Fruit fly (Drosophila melanogaster) whole organism, embryonic: ENCODE results near the gene Rrp46.
A peak's percentile ranks its signal among the peaks of the same experiment; 100 is the strongest.

Experiments used
- Adf1 ChIP-seq: fragments of 200-800 bp; sonication (Bioruptor generic); IDR thresholded peaks from 2 replicates; pipeline ENCODE4 v1.3.6; 2022; ENCODE audit warnings: missing biosample characterization, missing genetic modification characterization
- Awh ChIP-seq: fragments of 200-800 bp; sonication (Bioruptor generic); IDR thresholded peaks from 2 replicates; pipeline ENCODE4, ENCODE4 v1.3.6; 2022; ENCODE audit warnings: missing biosample characterization, missing genetic modification characterization
- BtbVII ChIP-seq: fragments of 200-800 bp; sonication (Bioruptor generic); optimal IDR thresholded peaks from 3 replicates; lab custom pipeline; 2017; ENCODE audit warnings: missing biosample characterization, mild to moderate bottlenecking, missing genetic modification characterization
- CG10321 ChIP-seq: fragments of 200-800 bp; sonication (Bioruptor generic); IDR thresholded peaks from 2 replicates; pipeline ENCODE4 v1.3.6; 2022; ENCODE audit warnings: missing biosample characterization, missing genetic modification characterization
- CG10979 ChIP-seq: fragments of 200-800 bp; sonication (Bioruptor generic); optimal IDR thresholded peaks from 2 replicates; lab custom pipeline; 2018; ENCODE audit warnings: missing biosample characterization, mild to moderate bottlenecking, missing genetic modification characterization, moderate library complexity
- CG11398 ChIP-seq: fragments of 200-800 bp; sonication (Bioruptor generic); optimal IDR thresholded peaks from 2 replicates; lab custom pipeline; 2016; ENCODE audit warnings: missing biosample characterization, missing genetic modification characterization
- CG11456 ChIP-seq: fragments of 200-800 bp; sonication (Bioruptor generic); IDR thresholded peaks from 3 replicates; pipeline ENCODE4 v1.3.6; 2022; ENCODE audit warnings: missing biosample characterization, missing genetic modification characterization
- CG13775 ChIP-seq: fragments of 200-800 bp; sonication (Bioruptor generic); optimal IDR thresholded peaks from 3 replicates; lab custom pipeline; 2017; ENCODE audit warnings: missing biosample characterization, mild to moderate bottlenecking, missing genetic modification characterization
- CG14014 ChIP-seq: fragments of 200-800 bp; sonication (Bioruptor generic); IDR thresholded peaks from 2 replicates; pipeline ENCODE4 v1.3.6; 2022; ENCODE audit warnings: missing biosample characterization, missing genetic modification characterization
- CG15073 ChIP-seq: fragments of 200-800 bp; sonication (Bioruptor generic); optimal IDR thresholded peaks from 2 replicates; lab custom pipeline; 2016; ENCODE audit warnings: missing biosample characterization, missing genetic modification characterization
- CG1832 ChIP-seq: fragments of 200-800 bp; sonication (Bioruptor generic); optimal IDR thresholded peaks from 2 replicates; lab custom pipeline; 2017; ENCODE audit warnings: missing biosample characterization, mild to moderate bottlenecking, missing genetic modification characterization, inconsistent platforms
- CG31224 ChIP-seq: fragments of 200-800 bp; sonication (Bioruptor generic); IDR thresholded peaks from 2 replicates; pipeline ENCODE4 v1.3.6; 2022; ENCODE audit warnings: missing biosample characterization, missing genetic modification characterization
- CG3407 ChIP-seq: fragments of 200-800 bp; sonication (Bioruptor generic); optimal IDR thresholded peaks from 2 replicates; lab custom pipeline; 2018; ENCODE audit warnings: missing biosample characterization, mild to moderate bottlenecking, missing genetic modification characterization
- CG7271 ChIP-seq: fragments of 200-800 bp; sonication (Bioruptor generic); optimal IDR thresholded peaks from 2 replicates; lab custom pipeline; 2018; ENCODE audit warnings: missing biosample characterization, mild to moderate bottlenecking, missing genetic modification characterization, moderate library complexity
- CG7357 ChIP-seq: fragments of 200-800 bp; sonication (Bioruptor generic); IDR thresholded peaks from 3 replicates; pipeline ENCODE4 v1.3.6; 2022; ENCODE audit warnings: missing biosample characterization, missing genetic modification characterization
- CG8478 ChIP-seq: fragments of >200 bp; optimal IDR thresholded peaks from 2 replicates; lab custom pipeline; 2018
- CG9727 ChIP-seq: fragments of 200-800 bp; sonication (Bioruptor generic); optimal IDR thresholded peaks from 3 replicates; lab custom pipeline; 2017; ENCODE audit warnings: missing biosample characterization, mild to moderate bottlenecking, missing genetic modification characterization
- CG9817 ChIP-seq: fragments of 200-800 bp; sonication (Bioruptor generic); optimal IDR thresholded peaks from 2 replicates; lab custom pipeline; 2018; ENCODE audit warnings: missing biosample characterization, mild to moderate bottlenecking, missing genetic modification characterization, moderate library complexity
- Deaf1 ChIP-seq: fragments of 200-800 bp; optimal IDR thresholded peaks from 3 replicates; lab custom pipeline; 2019; ENCODE audit warnings: missing biosample characterization, mild to moderate bottlenecking, missing genetic modification characterization, moderate library complexity
- Ets65A ChIP-seq: fragments of 200-800 bp; sonication (Bioruptor generic); peaks from one replicate; lab custom pipeline; 2016; ENCODE audit warnings: missing biosample characterization, missing genetic modification characterization
- Hand ChIP-seq: fragments of 200-800 bp; sonication (Bioruptor generic); optimal IDR thresholded peaks from 2 replicates; lab custom pipeline; 2017; ENCODE audit warnings: mild to moderate bottlenecking, missing biosample characterization, missing genetic modification reagents, missing genetic modification characterization
- Hmr ChIP-seq: fragments of 200-800 bp; sonication (Bioruptor generic); optimal IDR thresholded peaks from 3 replicates; lab custom pipeline; 2017; ENCODE audit warnings: mild to moderate bottlenecking, missing biosample characterization, missing genetic modification reagents, missing genetic modification characterization
- Hmx ChIP-seq: fragments of 200-800 bp; sonication (Bioruptor generic); optimal IDR thresholded peaks from 2 replicates; lab custom pipeline; 2016; ENCODE audit warnings: missing biosample characterization, missing genetic modification characterization
- Hr78 ChIP-seq, 2 experiments: fragments of 200-800 bp in 1 of 2; fragments of >200 bp in 1 of 2; sonication (Bioruptor generic) in 1 of 2; optimal IDR thresholded peaks; 2 replicates each; lab custom pipeline; 2017 to 2019; ENCODE audit warnings: missing biosample characterization in 2 of 2, missing genetic modification characterization in 2 of 2, mild to moderate bottlenecking in 1 of 2, moderate library complexity in 1 of 2
- Jarid2 ChIP-seq: fragments of 200-800 bp; sonication (Bioruptor generic); optimal IDR thresholded peaks from 3 replicates; lab custom pipeline; 2017; ENCODE audit warnings: mild to moderate bottlenecking, missing biosample characterization, missing genetic modification reagents, missing genetic modification characterization
- Med ChIP-seq: fragments of 200-800 bp; sonication (Bioruptor generic); peaks from one replicate; lab custom pipeline; 2016; ENCODE audit warnings: missing biosample characterization, missing genetic modification characterization, mild to moderate bottlenecking, inconsistent platforms, moderate library complexity
- Nf-YA ChIP-seq: fragments of 200-800 bp; sonication (Bioruptor generic); IDR thresholded peaks from 2 replicates; pipeline ENCODE4 v1.3.6; 2022; ENCODE audit warnings: missing biosample characterization, missing genetic modification characterization
- Nf-YB ChIP-seq: fragments of 200-800 bp; sonication (Bioruptor generic); optimal IDR thresholded peaks from 3 replicates; lab custom pipeline; 2019; ENCODE audit warnings: missing biosample characterization, mild to moderate bottlenecking, missing genetic modification characterization, moderate library complexity
- Nf-YC ChIP-seq: fragments of 200-800 bp; optimal IDR thresholded peaks from 3 replicates; lab custom pipeline; 2019; ENCODE audit warnings: missing biosample characterization, mild to moderate bottlenecking, missing genetic modification characterization, moderate library complexity
- Poxn ChIP-seq: fragments of 200-800 bp; sonication (Bioruptor generic); IDR thresholded peaks from 2 replicates; pipeline ENCODE4 v1.3.6; 2022; ENCODE audit warnings: missing biosample characterization, missing genetic modification characterization
- Rfx ChIP-seq: fragments of 200-800 bp; sonication (Bioruptor generic); IDR thresholded peaks from 2 replicates; pipeline ENCODE4 v1.3.6; 2022; ENCODE audit warnings: missing biosample characterization, missing genetic modification characterization
- ac ChIP-seq: fragments of 200-800 bp; sonication (Bioruptor generic); optimal IDR thresholded peaks from 3 replicates; lab custom pipeline; 2017; ENCODE audit warnings: missing biosample characterization, mild to moderate bottlenecking, missing genetic modification characterization
- cad ChIP-seq: fragments of >200 bp; optimal IDR thresholded peaks from 2 replicates; lab custom pipeline; 2017; ENCODE audit warnings: missing biosample characterization, missing genetic modification characterization
- chm ChIP-seq: fragments of 200-800 bp; sonication (Bioruptor generic); IDR thresholded peaks from 2 replicates; pipeline ENCODE4 v1.3.6; 2022; ENCODE audit warnings: missing biosample characterization, missing genetic modification characterization
- crol ChIP-seq: fragments of 200-800 bp; sonication (Bioruptor generic); IDR thresholded peaks from 2 replicates; pipeline ENCODE4 v1.3.6; 2022; ENCODE audit warnings: missing biosample characterization, missing genetic modification characterization
- ewg ChIP-seq: fragments of 200-800 bp; sonication (Bioruptor generic); optimal IDR thresholded peaks from 3 replicates; lab custom pipeline; 2017; ENCODE audit warnings: mild to moderate bottlenecking, missing biosample characterization, missing genetic modification reagents, missing genetic modification characterization
- ken ChIP-seq: fragments of 200-800 bp; sonication (Bioruptor generic); IDR thresholded peaks from 3 replicates; pipeline ENCODE4 v1.3.6; 2022; ENCODE audit warnings: missing biosample characterization, missing genetic modification characterization
- knrl ChIP-seq: fragments of 200-800 bp; sonication (Bioruptor generic); IDR thresholded peaks from 3 replicates; pipeline ENCODE4 v1.3.6; 2022; ENCODE audit warnings: missing biosample characterization, missing genetic modification characterization; ENCODE audit not compliant: partially characterized antibody
- lilli ChIP-seq: fragments of 200-800 bp; sonication (Bioruptor generic); optimal IDR thresholded peaks from 3 replicates; lab custom pipeline; 2016; ENCODE audit warnings: missing biosample characterization, missing genetic modification characterization
- prd ChIP-seq, 3 experiments: fragments of >200 bp in 2 of 3; fragments of 200-800 bp in 1 of 3; sonication (Bioruptor generic) in 1 of 3; optimal IDR thresholded peaks in 2 of 3; IDR thresholded peaks in 1 of 3; 2 replicates in 2 of 3; 3 replicates in 1 of 3; pipeline versions ENCODE4 v1.3.6 to Lab custom; 2017 to 2022; ENCODE audit warnings: missing biosample characterization in 1 of 3, missing genetic modification characterization in 1 of 3
- repo ChIP-seq: fragments of 200-800 bp; sonication (Bioruptor generic); optimal IDR thresholded peaks from 2 replicates; lab custom pipeline; 2016; ENCODE audit warnings: missing biosample characterization, missing genetic modification characterization
- rib ChIP-seq: fragments of 200-800 bp; sonication (Bioruptor generic); IDR thresholded peaks from 2 replicates; pipeline ENCODE4 v1.3.6; 2022; ENCODE audit warnings: missing biosample characterization, missing genetic modification characterization
- sens ChIP-seq: fragments of 200-800 bp; sonication (Bioruptor generic); peaks from one replicate; lab custom pipeline; 2016; ENCODE audit warnings: missing biosample characterization, missing genetic modification characterization
- seq ChIP-seq: fragments of 200-800 bp; sonication (Bioruptor generic); IDR thresholded peaks from 2 replicates; pipeline ENCODE4 v1.3.6; 2022; ENCODE audit warnings: missing biosample characterization, missing genetic modification characterization
- wor ChIP-seq: fragments of 200-800 bp; sonication (Bioruptor generic); IDR thresholded peaks from 2 replicates; pipeline ENCODE4 v1.3.6; 2022; ENCODE audit warnings: missing biosample characterization, missing genetic modification characterization

Rrp46 gene

dm6 chr3R:10364287-10364686 is 48.8 kb upstream of the Rrp46 start:
- TF ChIP-seq Nf-YC (tag; lab: Kevin White, UChicago) (peak; percentile 88), cad (GFP tag; lab: Kevin White, UChicago) (no peak), CG7271 (tag; lab: Kevin White, UChicago) (no peak), Deaf1 (tag; lab: Kevin White, UChicago) (peak; percentile 84), Hmr (no peak), ewg (GFP tag; lab: Kevin White, UChicago) (peak; percentile 66), Nf-YB (peak; percentile 83), CG14014 (GFP tag; lab: Robert Waterston, UW) (0 out of 2 replicates have a peak, but pooled peaks have one; percentile 8)

DNA sequence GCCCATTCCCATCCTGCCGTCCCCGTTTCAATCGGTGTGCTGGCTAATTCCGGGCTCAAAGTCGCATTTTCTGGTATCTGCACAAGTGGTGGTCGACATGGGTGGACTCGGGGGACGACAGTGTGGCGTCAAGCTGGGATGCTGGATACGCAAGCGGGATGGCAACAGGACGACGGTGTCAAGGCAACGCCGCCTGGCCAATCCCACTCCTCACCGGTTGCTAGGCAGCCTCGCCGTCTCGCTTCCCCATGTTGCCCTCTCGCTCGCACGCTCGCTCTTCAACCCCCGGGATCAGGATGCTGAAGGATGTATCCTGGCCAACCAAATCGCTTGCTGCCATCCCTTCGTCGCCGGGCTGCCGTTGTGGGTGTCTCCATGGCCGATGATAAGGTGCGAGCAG is 44.9 kb upstream of the Rrp46 start:
- TF ChIP-seq Nf-YC (tag; lab: Kevin White, UChicago) = peak; percentile 99
- TF ChIP-seq rib (GFP tag; lab: Robert Waterston, UW) = no peak
- no peak for TF ChIP-seq CG11398 (GFP tag; lab: Kevin White, UChicago)
- peak; percentile 47 for TF ChIP-seq crol (GFP tag; lab: Robert Waterston, UW)
- TF ChIP-seq CG9727 (GFP tag; lab: Kevin White, UChicago) = peak; percentile 42
- no peak for TF ChIP-seq lilli (GFP tag; lab: Kevin White, UChicago)
- no peak for TF ChIP-seq CG3407
- no peak for TF ChIP-seq BtbVII (GFP tag; lab: Kevin White, UChicago)
- no peak for TF ChIP-seq CG9817
- peak; percentile 34 for TF ChIP-seq Jarid2 (GFP tag; lab: Kevin White, UChicago)
- TF ChIP-seq repo (GFP tag; lab: Kevin White, UChicago) = no peak
- peak; percentile 96 for TF ChIP-seq seq (GFP tag; lab: Robert Waterston, UW)
- TF ChIP-seq CG10321 = peak; percentile 95
- TF ChIP-seq ewg (GFP tag; lab: Kevin White, UChicago) = peak; percentile 49
- TF ChIP-seq Hmr = no peak
- peak; percentile 27 for TF ChIP-seq Ets65A
- TF ChIP-seq Med (GFP tag; lab: Kevin White, UChicago) = peak; percentile 31
- peak; percentile 82 for TF ChIP-seq Nf-YA (GFP tag; lab: Robert Waterston, UW)
- peak; percentile 72 for TF ChIP-seq Deaf1 (tag; lab: Kevin White, UChicago)
- no peak for TF ChIP-seq Hr78 (GFP tag; optimal IDR thresholded peaks at IDR 0.05; lab: Kevin White, UChicago)
- no peak for TF ChIP-seq ac (GFP tag; lab: Kevin White, UChicago)
- TF ChIP-seq Poxn (GFP tag; lab: Robert Waterston, UW) = no peak
- TF ChIP-seq CG8478 = peak; percentile 90
- TF ChIP-seq wor (GFP tag; lab: Robert Waterston, UW) = no peak
- no peak for TF ChIP-seq sens (GFP tag; lab: Kevin White, UChicago)
- no peak for TF ChIP-seq prd (optimal IDR thresholded peaks at IDR 0.05; lab: Kevin White, UChicago)
- 0 out of 3 replicates have a peak, but pooled peaks have one; percentile 3 for TF ChIP-seq prd (GFP tag; IDR thresholded peaks at IDR 0.05; lab: Robert Waterston, UW)
- TF ChIP-seq CG31224 (GFP tag; lab: Robert Waterston, UW) = no peak
- TF ChIP-seq Adf1 = peak; percentile 44; the same call in 1 of the 2 replicates
- peak; percentile 95 for TF ChIP-seq Rfx (GFP tag; lab: Robert Waterston, UW)
- no peak for TF ChIP-seq Awh
- TF ChIP-seq CG7357 (GFP tag; lab: Robert Waterston, UW) = no peak
- TF ChIP-seq ken = no peak
- no peak for TF ChIP-seq Hand (GFP tag; lab: Kevin White, UChicago)
- TF ChIP-seq CG11456 (GFP tag; lab: Robert Waterston, UW) = 0 out of 3 replicates have a peak, but pooled peaks have one; percentile 34
- peak; percentile 87 for TF ChIP-seq CG15073 (GFP tag; lab: Kevin White, UChicago)
- TF ChIP-seq CG13775 (GFP tag; lab: Kevin White, UChicago) = no peak
- peak; percentile 98 for TF ChIP-seq Nf-YB
- TF ChIP-seq knrl = 0 out of 3 replicates have a peak, but pooled peaks have one; percentile 13
- no peak for TF ChIP-seq chm (GFP tag; lab: Robert Waterston, UW)
- TF ChIP-seq CG1832 (GFP tag; lab: Kevin White, UChicago) = peak; percentile 93
- TF ChIP-seq Hmx = no peak
- TF ChIP-seq CG10979 = no peak
- TF ChIP-seq, all 482 proteins: peak for 20
